Fruit fly (Drosophila melanogaster) whole organism, pupa: ENCODE data around the gene MESR3.

Source experiments
- CG10348 ChIP-seq: fragments of 200-800 bp; sonication (Bioruptor generic); IDR thresholded peaks from 2 replicates; pipeline ENCODE4 v1.3.6; 2022; ENCODE audit warnings: missing biosample characterization, missing genetic modification characterization
- CG12605 ChIP-seq: fragments of 200-800 bp; sonication (Bioruptor generic); IDR thresholded peaks from 2 replicates; pipeline ENCODE4 v1.3.6; 2022; ENCODE audit warnings: missing biosample characterization, missing genetic modification characterization
- CG13204 ChIP-seq: fragments of 200-800 bp; sonication (Bioruptor generic); optimal IDR thresholded peaks from 2 replicates; lab custom pipeline; 2018; ENCODE audit warnings: missing biosample characterization, mild to moderate bottlenecking, missing genetic modification characterization, moderate library complexity
- CG14655 ChIP-seq: fragments of 200-800 bp; sonication (Bioruptor generic); optimal IDR thresholded peaks from 3 replicates; lab custom pipeline; 2017; ENCODE audit warnings: mild to moderate bottlenecking, missing biosample characterization, missing genetic modification reagents, missing genetic modification characterization
- CG15710 ChIP-seq: fragments of 200-800 bp; sonication (Bioruptor generic); optimal IDR thresholded peaks from 2 replicates; lab custom pipeline; 2018; ENCODE audit warnings: missing biosample characterization, mild to moderate bottlenecking, missing genetic modification characterization, moderate library complexity
- CG17806 ChIP-seq: fragments of 200-800 bp; sonication (Bioruptor generic); optimal IDR thresholded peaks from 2 replicates; lab custom pipeline; 2018; ENCODE audit warnings: missing biosample characterization, mild to moderate bottlenecking, missing genetic modification characterization, moderate library complexity
- CG32121 ChIP-seq: fragments of 200-800 bp; sonication (Bioruptor generic); IDR thresholded peaks from 2 replicates; pipeline ENCODE4 v1.3.6; 2022; ENCODE audit warnings: missing biosample characterization, missing genetic modification characterization
- CG34367 ChIP-seq: fragments of 200-800 bp; sonication (Bioruptor generic); optimal IDR thresholded peaks from 2 replicates; lab custom pipeline; 2018; ENCODE audit warnings: missing biosample characterization, mild to moderate bottlenecking, missing genetic modification characterization
- CG4496 ChIP-seq: fragments of 200-800 bp; sonication (Bioruptor generic); IDR thresholded peaks from 3 replicates; pipeline ENCODE4 v1.3.6; 2022; ENCODE audit warnings: missing biosample characterization, missing genetic modification characterization
- CG8159 ChIP-seq: fragments of 200-800 bp; sonication (Bioruptor generic); optimal IDR thresholded peaks from 3 replicates; lab custom pipeline; 2018; ENCODE audit warnings: missing biosample characterization, mild to moderate bottlenecking, missing genetic modification characterization, moderate library complexity
- CG8301 ChIP-seq: fragments of 200-800 bp; sonication (Bioruptor generic); optimal IDR thresholded peaks from 2 replicates; lab custom pipeline; 2018; ENCODE audit warnings: missing biosample characterization, mild to moderate bottlenecking, missing genetic modification characterization
- CG9948 ChIP-seq: fragments of 200-800 bp; sonication (Bioruptor generic); optimal IDR thresholded peaks from 2 replicates; lab custom pipeline; 2018; ENCODE audit warnings: missing biosample characterization, mild to moderate bottlenecking, missing genetic modification characterization, moderate library complexity
- D1 ChIP-seq: fragments of 200-800 bp; sonication (Bioruptor generic); optimal IDR thresholded peaks from 2 replicates; lab custom pipeline; 2018; ENCODE audit warnings: missing biosample characterization, mild to moderate bottlenecking, missing genetic modification characterization, moderate library complexity
- EcR ChIP-seq: fragments of 200-800 bp; sonication (Bioruptor generic); optimal IDR thresholded peaks from 3 replicates; lab custom pipeline; 2019; ENCODE audit warnings: missing biosample characterization, missing genetic modification characterization, mild to moderate bottlenecking, moderate library complexity, missing genetic modification reagents
- Ets98B ChIP-seq: fragments of 200-800 bp; sonication (Bioruptor generic); IDR thresholded peaks from 2 replicates; pipeline ENCODE4 v1.3.6; 2022; ENCODE audit warnings: missing biosample characterization, missing genetic modification characterization
- Pif1A ChIP-seq: fragments of 200-800 bp; sonication (Bioruptor generic); optimal IDR thresholded peaks from 3 replicates; lab custom pipeline; 2016; ENCODE audit warnings: missing biosample characterization, missing genetic modification characterization
- Pif1B ChIP-seq: fragments of 200-800 bp; sonication (Bioruptor generic); optimal IDR thresholded peaks from 3 replicates; lab custom pipeline; 2016; ENCODE audit warnings: missing biosample characterization, missing genetic modification characterization
- Snoo ChIP-seq: fragments of 200-800 bp; sonication (Bioruptor generic); optimal IDR thresholded peaks from 3 replicates; lab custom pipeline; 2017; ENCODE audit warnings: missing biosample characterization, mild to moderate bottlenecking, missing genetic modification characterization, inconsistent platforms
- fd96Ca ChIP-seq: fragments of 200-800 bp; sonication (Bioruptor generic); IDR thresholded peaks from 3 replicates; pipeline ENCODE4 v1.3.6; 2022; ENCODE audit warnings: missing biosample characterization, missing genetic modification characterization
- gl ChIP-seq: fragments of 200-800 bp; sonication (Bioruptor generic); optimal IDR thresholded peaks from 2 replicates; lab custom pipeline; 2018; ENCODE audit warnings: missing biosample characterization, mild to moderate bottlenecking, missing genetic modification characterization
- rn ChIP-seq: fragments of 200-800 bp; sonication (Bioruptor generic); IDR thresholded peaks from 2 replicates; pipeline ENCODE4 v1.3.6; 2022; ENCODE audit warnings: missing biosample characterization, missing genetic modification characterization

MESR3 gene

DNA sequence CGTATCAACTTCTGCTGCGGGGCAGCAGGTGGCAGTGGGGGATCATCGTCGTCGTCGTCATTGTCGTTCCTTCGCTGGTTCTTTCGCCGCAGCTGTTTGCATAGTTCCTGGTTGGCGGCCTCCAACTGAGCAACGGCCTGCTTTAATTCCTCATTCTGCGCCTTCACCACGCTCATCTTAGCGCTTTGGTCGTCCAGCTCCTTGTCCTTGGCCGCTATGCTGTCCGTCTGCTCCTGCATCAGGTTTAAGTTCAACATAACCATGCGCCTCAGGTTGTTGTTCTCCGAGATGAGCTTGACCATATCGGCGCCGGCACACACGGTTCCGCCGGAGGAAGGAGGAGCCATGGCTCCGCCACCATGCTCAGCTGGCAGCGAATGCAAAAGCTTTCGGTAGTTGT lies 70.8 kb downstream of the MESR3 start:
- no peak for TF ChIP-seq CG12605 (GFP tag; lab: Robert Waterston, UW)
- no peak for TF ChIP-seq CG8301 (tag; lab: Kevin White, UChicago)
- no peak for TF ChIP-seq Ets98B (GFP tag; lab: Robert Waterston, UW)
- TF ChIP-seq rn (GFP tag; lab: Robert Waterston, UW), result no peak
- TF ChIP-seq fd96Ca, result no peak
- no peak for TF ChIP-seq CG15710 (tag; lab: Kevin White, UChicago)
- TF ChIP-seq CG8159 (tag; lab: Kevin White, UChicago), result no peak
- TF ChIP-seq CG14655 (GFP tag; lab: Kevin White, UChicago), result no peak
- TF ChIP-seq CG10348 (GFP tag; lab: Robert Waterston, UW), result no peak
- no peak for TF ChIP-seq Pif1A
- no peak for TF ChIP-seq CG32121 (GFP tag; lab: Robert Waterston, UW)
- TF ChIP-seq CG9948 (tag; lab: Kevin White, UChicago), result no peak
- TF ChIP-seq gl, result no peak
- no peak for TF ChIP-seq CG34367 (tag; lab: Kevin White, UChicago)
- TF ChIP-seq CG4496, result no peak

DNA sequence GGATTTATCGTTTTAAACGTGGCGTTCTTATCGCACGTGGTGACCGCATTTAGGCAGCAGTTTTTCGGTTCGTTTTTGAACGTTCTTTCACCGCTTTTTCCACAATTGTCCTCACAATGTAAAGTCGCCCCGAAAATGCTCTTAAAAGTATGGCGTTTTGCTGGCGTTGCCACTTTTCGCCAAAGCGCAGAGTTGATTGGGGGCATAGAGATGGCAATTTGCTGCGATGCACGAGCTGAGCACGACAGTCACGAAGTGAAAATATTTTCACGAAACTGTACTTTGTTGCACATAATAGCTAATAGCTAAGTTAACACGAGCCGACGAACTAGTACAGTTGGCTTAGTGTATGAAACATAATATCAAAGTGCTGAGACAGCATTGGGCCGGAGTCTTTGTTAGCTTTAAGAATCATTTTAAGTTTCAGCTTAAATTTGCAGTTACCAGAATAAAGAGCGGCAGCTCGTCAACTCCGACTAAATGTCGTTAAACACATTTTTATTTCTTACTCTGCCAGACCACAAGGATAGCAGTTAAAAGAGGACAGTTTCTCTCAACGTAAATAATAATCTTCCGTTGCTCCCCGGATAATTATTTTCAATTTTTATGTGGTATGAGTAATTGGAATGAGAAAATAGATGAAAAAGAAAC lies 71.7 kb downstream of the MESR3 start, which contains the start of gene msl-1:
Gene msl-1 (minus strand): TSS at position 155 of the 651 bp plus-strand sequence.
- TF ChIP-seq fd96Ca (0 out of 3 replicates have a peak, but pooled peaks have one; percentile 33), CG9948 (tag; lab: Kevin White, UChicago) (no peak), Snoo (no peak), Pif1B (GFP tag; lab: Kevin White, UChicago) (no peak), CG8159 (tag; lab: Kevin White, UChicago) (no peak), CG32121 (GFP tag; lab: Robert Waterston, UW) (no peak), CG15710 (tag; lab: Kevin White, UChicago) (no peak), rn (GFP tag; lab: Robert Waterston, UW) (no peak), D1 (tag; lab: Kevin White, UChicago) (no peak), gl (no peak), CG8301 (tag; lab: Kevin White, UChicago) (no peak), CG13204 (GFP tag; lab: Kevin White, UChicago) (no peak), Ets98B (GFP tag; lab: Robert Waterston, UW) (no peak), CG10348 (GFP tag; lab: Robert Waterston, UW) (peak; percentile 13; the same call in 1 of the 2 replicates), EcR (no peak), CG12605 (GFP tag; lab: Robert Waterston, UW) (no peak), CG17806 (tag; lab: Kevin White, UChicago) (no peak), CG4496 (0 out of 3 replicates have a peak, but pooled peaks have one; percentile 19), Pif1A (no peak), CG34367 (tag; lab: Kevin White, UChicago) (no peak), CG14655 (GFP tag; lab: Kevin White, UChicago) (no peak)

DNA sequence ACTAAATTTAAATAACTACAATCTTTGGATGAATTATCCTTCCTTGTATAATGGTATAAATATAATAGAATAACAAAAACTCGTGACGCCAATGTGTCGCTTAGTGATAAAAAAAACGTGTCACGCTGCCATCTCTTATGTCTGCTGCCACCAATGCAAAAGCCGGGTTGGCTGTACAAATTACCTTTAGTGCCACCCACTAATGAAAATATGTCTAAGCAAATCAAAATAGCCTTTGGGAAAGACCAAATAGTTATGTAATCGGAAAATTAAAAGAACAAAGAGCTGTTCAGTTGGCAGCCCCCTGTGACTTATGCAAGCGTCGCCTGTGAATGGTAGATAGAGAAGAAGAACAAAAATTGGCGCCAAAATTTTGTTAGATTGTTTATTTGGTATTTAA lies 72.3 kb downstream of the MESR3 start, which contains the start of gene CG10336:
Gene CG10336 (plus strand): TSS at position 153 of the 400 bp plus-strand sequence.
- TF ChIP-seq Pif1B (GFP tag; lab: Kevin White, UChicago) (no peak), fd96Ca (no peak), gl (no peak), CG15710 (tag; lab: Kevin White, UChicago) (no peak), CG17806 (tag; lab: Kevin White, UChicago) (no peak), CG14655 (GFP tag; lab: Kevin White, UChicago) (no peak), CG32121 (GFP tag; lab: Robert Waterston, UW) (no peak), Ets98B (GFP tag; lab: Robert Waterston, UW) (no peak), EcR (no peak), rn (GFP tag; lab: Robert Waterston, UW) (no peak), CG8301 (tag; lab: Kevin White, UChicago) (no peak), CG8159 (tag; lab: Kevin White, UChicago) (no peak), D1 (tag; lab: Kevin White, UChicago) (no peak), CG34367 (tag; lab: Kevin White, UChicago) (no peak), CG13204 (GFP tag; lab: Kevin White, UChicago) (no peak), Snoo (no peak), CG4496 (no peak)
- TF ChIP-seq, all 21 proteins: peak for 0

DNA sequence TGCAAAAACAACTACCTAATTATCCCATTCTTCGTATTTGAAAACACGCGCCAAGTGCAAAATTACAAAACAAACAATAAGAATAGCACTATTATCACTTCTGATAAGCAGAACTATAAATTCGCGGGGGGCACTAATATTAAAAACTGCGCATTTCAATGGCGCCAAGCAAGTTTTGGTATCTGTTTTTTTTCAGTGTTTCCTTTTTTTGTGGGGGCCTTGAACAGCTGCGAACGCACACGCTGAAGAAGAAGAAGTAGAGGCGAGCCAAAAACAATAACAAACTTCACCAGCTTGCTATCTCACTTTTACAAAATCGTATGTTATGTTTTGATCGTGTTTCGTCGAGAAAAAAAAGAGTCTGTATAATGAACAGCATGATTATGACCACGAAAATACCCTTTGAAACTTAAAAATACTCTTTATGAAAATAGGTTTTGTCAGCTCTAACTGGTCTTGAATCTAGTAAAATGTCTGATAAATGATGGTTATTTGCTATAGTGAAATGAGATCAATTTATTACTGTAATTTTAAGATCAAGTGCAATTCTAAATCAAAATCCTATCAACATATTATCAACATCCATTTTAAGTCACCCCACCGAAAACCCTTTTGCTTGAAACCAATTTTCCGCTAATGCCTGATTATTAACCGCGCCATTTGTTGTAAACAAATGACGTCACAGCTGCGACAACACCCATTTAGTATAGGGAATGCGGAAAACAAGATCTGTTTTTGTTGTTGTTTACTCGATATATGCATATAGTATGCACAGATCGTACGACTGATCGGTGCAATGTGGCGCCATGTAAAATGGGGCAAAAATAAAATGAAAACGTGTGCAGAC lies 77.0 kb downstream of the MESR3 start:
- TF ChIP-seq Pif1B (GFP tag; lab: Kevin White, UChicago), result no peak
- no peak for TF ChIP-seq D1 (tag; lab: Kevin White, UChicago)
- TF ChIP-seq Ets98B (GFP tag; lab: Robert Waterston, UW), result peak; percentile 38; the same call in 1 of the 2 replicates
- TF ChIP-seq CG12605 (GFP tag; lab: Robert Waterston, UW), result peak; percentile 65; the same call in 1 of the 2 replicates
- TF ChIP-seq CG34367 (tag; lab: Kevin White, UChicago), result peak; percentile 5
- peak; percentile 41 for TF ChIP-seq CG15710 (tag; lab: Kevin White, UChicago)
- TF ChIP-seq gl, result no peak
- peak; percentile 37; the same call in 1 of the 2 replicates for TF ChIP-seq CG32121 (GFP tag; lab: Robert Waterston, UW)
- TF ChIP-seq CG17806 (tag; lab: Kevin White, UChicago), result peak; percentile 33
- TF ChIP-seq CG4496, result peak; percentile 74
- TF ChIP-seq CG10348 (GFP tag; lab: Robert Waterston, UW), result 0 out of 2 replicates have a peak, but pooled peaks have one; percentile 38
- TF ChIP-seq Snoo, result peak; percentile 27
- peak; percentile 19 for TF ChIP-seq CG9948 (tag; lab: Kevin White, UChicago)
- TF ChIP-seq EcR, result peak; percentile 9
- 0 out of 3 replicates have a peak, but pooled peaks have one; percentile 7 for TF ChIP-seq fd96Ca
- TF ChIP-seq CG8159 (tag; lab: Kevin White, UChicago), result no peak
